Fruit fly (Drosophila melanogaster): ENCODE results near the gene CG11951.

The CG11951 gene

dm6 chr3R:29257890-29258691, 19.6 kb upstream of the CG11951 start:
- TF ChIP-seq EcR (GFP tag; optimal IDR thresholded peaks at IDR 0.05) (peak; percentile 59), Snoo (tag; optimal IDR thresholded peaks at IDR 0.05) (no peak), CG34367 (tag; optimal IDR thresholded peaks at IDR 0.05) (no peak), CG13204 (GFP tag; optimal IDR thresholded peaks at IDR 0.05) (peak; percentile 73), Pif1A (GFP tag; optimal IDR thresholded peaks at IDR 0.05) (no peak), gl (tag; optimal IDR thresholded peaks at IDR 0.05) (no peak)

- TF ChIP-seq CG17806 (tag; optimal IDR thresholded peaks at IDR 0.05) (peak; percentile 83), Snoo (tag; optimal IDR thresholded peaks at IDR 0.05) (peak; percentile 51), CG14655 (GFP tag; optimal IDR thresholded peaks at IDR 0.05) (peak; percentile 61), gl (tag; optimal IDR thresholded peaks at IDR 0.05) (peak; percentile 70), CG4496 (GFP tag; IDR thresholded peaks at IDR 0.05) (peak; percentile 86), CG15710 (tag; optimal IDR thresholded peaks at IDR 0.05) (peak; percentile 71), Pif1A (GFP tag; optimal IDR thresholded peaks at IDR 0.05) (peak; percentile 77), fd96Ca (GFP tag; IDR thresholded peaks at IDR 0.05) (peak; percentile 54; the same call in 2 of the 3 replicates), EcR (GFP tag; optimal IDR thresholded peaks at IDR 0.05) (no peak), CG10348 (GFP tag; IDR thresholded peaks at IDR 0.05) (no peak), CG8159 (tag; optimal IDR thresholded peaks at IDR 0.05) (peak; percentile 87), CG32121 (GFP tag; IDR thresholded peaks at IDR 0.05) (no peak), rn (GFP tag; IDR thresholded peaks at IDR 0.05) (0 out of 2 replicates have a peak, but pooled peaks have one; percentile 20), CG9948 (tag; optimal IDR thresholded peaks at IDR 0.05) (peak; percentile 80), CG13204 (GFP tag; optimal IDR thresholded peaks at IDR 0.05) (no peak), D1 (tag; optimal IDR thresholded peaks at IDR 0.05) (peak; percentile 31), Ets98B (GFP tag; IDR thresholded peaks at IDR 0.05) (peak; percentile 45; the same call in 1 of the 2 replicates), CG34367 (tag; optimal IDR thresholded peaks at IDR 0.05) (peak; percentile 79), CG8301 (tag; optimal IDR thresholded peaks at IDR 0.05) (peak; percentile 38), CG12605 (GFP tag; IDR thresholded peaks at IDR 0.05) (peak; percentile 30; the same call in 1 of the 2 replicates), Pif1B (GFP tag; optimal IDR thresholded peaks at IDR 0.05) (peak; percentile 22)
These were observed 18.4 kb upstream of the CG11951 start for dm6 chr3R:29256811-29257439.

- TF ChIP-seq CG17806 (tag; optimal IDR thresholded peaks at IDR 0.05) (peak; percentile 96), Pif1A (GFP tag; optimal IDR thresholded peaks at IDR 0.05) (peak; percentile 91), CG14655 (GFP tag; optimal IDR thresholded peaks at IDR 0.05) (peak; percentile 88), gl (tag; optimal IDR thresholded peaks at IDR 0.05) (peak; percentile 94), rn (GFP tag; IDR thresholded peaks at IDR 0.05) (peak; percentile 76), CG8159 (tag; optimal IDR thresholded peaks at IDR 0.05) (peak; percentile 96), EcR (GFP tag; optimal IDR thresholded peaks at IDR 0.05) (peak; percentile 64), CG4496 (GFP tag; IDR thresholded peaks at IDR 0.05) (peak; percentile 89), fd96Ca (GFP tag; IDR thresholded peaks at IDR 0.05) (peak; percentile 95), D1 (tag; optimal IDR thresholded peaks at IDR 0.05) (peak; percentile 57), CG9948 (tag; optimal IDR thresholded peaks at IDR 0.05) (peak; percentile 95), CG32121 (GFP tag; IDR thresholded peaks at IDR 0.05) (0 out of 2 replicates have a peak, but pooled peaks have one; percentile 5), Snoo (tag; optimal IDR thresholded peaks at IDR 0.05) (peak; percentile 87), CG34367 (tag; optimal IDR thresholded peaks at IDR 0.05) (peak; percentile 94), Ets98B (GFP tag; IDR thresholded peaks at IDR 0.05) (peak; percentile 68), CG10348 (GFP tag; IDR thresholded peaks at IDR 0.05) (no peak), Pif1B (GFP tag; optimal IDR thresholded peaks at IDR 0.05) (peak; percentile 95), CG8301 (tag; optimal IDR thresholded peaks at IDR 0.05) (peak; percentile 85), CG13204 (GFP tag; optimal IDR thresholded peaks at IDR 0.05) (peak; percentile 88), CG12605 (GFP tag; IDR thresholded peaks at IDR 0.05) (peak; percentile 73), CG15710 (tag; optimal IDR thresholded peaks at IDR 0.05) (peak; percentile 97)
These were observed 17.5 kb upstream of the CG11951 start, which contains the start of gene CG45544 for dm6 chr3R:29255963-29256527. TSS of gene CG45544 (plus strand) at chr3R:29256485.

- no peak for TF ChIP-seq CG14655 (GFP tag; optimal IDR thresholded peaks at IDR 0.05)
- TF ChIP-seq CG4496 (GFP tag; IDR thresholded peaks at IDR 0.05), result peak; percentile 35; the same call in 2 of the 3 replicates
- no peak for TF ChIP-seq CG8301 (tag; optimal IDR thresholded peaks at IDR 0.05)
- TF ChIP-seq CG12605 (GFP tag; IDR thresholded peaks at IDR 0.05), result 0 out of 2 replicates have a peak, but pooled peaks have one; percentile 7
- peak; percentile 8; the same call in 1 of the 2 replicates for TF ChIP-seq CG32121 (GFP tag; IDR thresholded peaks at IDR 0.05)
These were observed 16.8 kb upstream of the CG11951 start, which contains the start of gene stg for dm6 chr3R:29255166-29255962. TSS of gene stg (minus strand) at chr3R:29255800.

dm6 chr3R:29254383-29254782, 15.9 kb upstream of the CG11951 start:
- TF ChIP-seq CG9948 (tag; optimal IDR thresholded peaks at IDR 0.05) (peak; percentile 73), CG8159 (tag; optimal IDR thresholded peaks at IDR 0.05) (peak; percentile 90), fd96Ca (GFP tag; IDR thresholded peaks at IDR 0.05) (peak; percentile 49; the same call in 1 of the 3 replicates), CG4496 (GFP tag; IDR thresholded peaks at IDR 0.05) (peak; percentile 73), EcR (GFP tag; optimal IDR thresholded peaks at IDR 0.05) (peak; percentile 58), gl (tag; optimal IDR thresholded peaks at IDR 0.05) (peak; percentile 98), CG12605 (GFP tag; IDR thresholded peaks at IDR 0.05) (peak; percentile 61), Pif1B (GFP tag; optimal IDR thresholded peaks at IDR 0.05) (peak; percentile 72), rn (GFP tag; IDR thresholded peaks at IDR 0.05) (0 out of 2 replicates have a peak, but pooled peaks have one; percentile 16), CG34367 (tag; optimal IDR thresholded peaks at IDR 0.05) (peak; percentile 85), Snoo (tag; optimal IDR thresholded peaks at IDR 0.05) (peak; percentile 85), CG15710 (tag; optimal IDR thresholded peaks at IDR 0.05) (peak; percentile 91), CG32121 (GFP tag; IDR thresholded peaks at IDR 0.05) (no peak), D1 (tag; optimal IDR thresholded peaks at IDR 0.05) (peak; percentile 66), CG17806 (tag; optimal IDR thresholded peaks at IDR 0.05) (peak; percentile 81), Ets98B (GFP tag; IDR thresholded peaks at IDR 0.05) (no peak), CG14655 (GFP tag; optimal IDR thresholded peaks at IDR 0.05) (peak; percentile 7), CG13204 (GFP tag; optimal IDR thresholded peaks at IDR 0.05) (peak; percentile 93), CG8301 (tag; optimal IDR thresholded peaks at IDR 0.05) (peak; percentile 19), CG10348 (GFP tag; IDR thresholded peaks at IDR 0.05) (no peak), Pif1A (GFP tag; optimal IDR thresholded peaks at IDR 0.05) (peak; percentile 76)
